Fruit fly (Drosophila melanogaster) whole organism, embryonic: Measurements from ENCODE around the gene PIG-C.
A peak's percentile ranks its signal among the peaks of the same experiment; 100 is the strongest.

Experiments
- Aef1 ChIP-seq: fragments of 200-800 bp; sonication (Bioruptor generic); IDR thresholded peaks from 3 replicates; pipeline ENCODE4 v1.3.6; 2022; ENCODE audit warnings: missing biosample characterization, missing genetic modification characterization
- BtbVII ChIP-seq: fragments of 200-800 bp; sonication (Bioruptor generic); optimal IDR thresholded peaks from 3 replicates; lab custom pipeline; 2017; ENCODE audit warnings: missing biosample characterization, mild to moderate bottlenecking, missing genetic modification characterization
- CG10147 ChIP-seq: fragments of 200-800 bp; sonication (Bioruptor generic); optimal IDR thresholded peaks from 2 replicates; lab custom pipeline; 2019; ENCODE audit warnings: missing biosample characterization, mild to moderate bottlenecking, missing genetic modification characterization, moderate library complexity
- CG10959 ChIP-seq: fragments of 200-800 bp; sonication (Bioruptor generic); IDR thresholded peaks from 2 replicates; pipeline ENCODE4 v1.3.6; 2022; ENCODE audit warnings: missing biosample characterization, missing genetic modification characterization
- CG10979 ChIP-seq: fragments of 200-800 bp; sonication (Bioruptor generic); optimal IDR thresholded peaks from 2 replicates; lab custom pipeline; 2018; ENCODE audit warnings: missing biosample characterization, mild to moderate bottlenecking, missing genetic modification characterization, moderate library complexity
- CG12071 ChIP-seq: fragments of 200-800 bp; sonication (Bioruptor generic); optimal IDR thresholded peaks from 3 replicates; lab custom pipeline; 2018; ENCODE audit warnings: missing biosample characterization, mild to moderate bottlenecking, missing genetic modification characterization
- CG12219 ChIP-seq: fragments of 200-800 bp; sonication (Bioruptor generic); optimal IDR thresholded peaks from 3 replicates; lab custom pipeline; 2018; ENCODE audit warnings: missing biosample characterization, mild to moderate bottlenecking, missing genetic modification characterization
- CG12391 ChIP-seq: fragments of 200-800 bp; sonication (Bioruptor generic); optimal IDR thresholded peaks from 3 replicates; lab custom pipeline; 2018; ENCODE audit warnings: missing biosample characterization, mild to moderate bottlenecking, missing genetic modification characterization, moderate library complexity
- CG12769 ChIP-seq: fragments of 200-800 bp; sonication (Bioruptor generic); optimal IDR thresholded peaks from 2 replicates; lab custom pipeline; 2019; ENCODE audit warnings: missing biosample characterization, mild to moderate bottlenecking, missing genetic modification characterization, moderate library complexity
- CG13775 ChIP-seq: fragments of 200-800 bp; sonication (Bioruptor generic); optimal IDR thresholded peaks from 3 replicates; lab custom pipeline; 2017; ENCODE audit warnings: missing biosample characterization, mild to moderate bottlenecking, missing genetic modification characterization
- CG14441 ChIP-seq: fragments of 200-800 bp; sonication (Bioruptor generic); IDR thresholded peaks from 2 replicates; pipeline ENCODE4 v1.3.6; 2022; ENCODE audit warnings: missing biosample characterization, missing genetic modification characterization
- CG14710 ChIP-seq: fragments of 200-800 bp; sonication (Bioruptor generic); optimal IDR thresholded peaks from 3 replicates; lab custom pipeline; 2019; ENCODE audit warnings: missing biosample characterization, mild to moderate bottlenecking, missing genetic modification characterization, moderate library complexity
- CG17385 ChIP-seq: fragments of 200-800 bp; sonication (Bioruptor generic); optimal IDR thresholded peaks from 3 replicates; lab custom pipeline; 2018; ENCODE audit warnings: missing biosample characterization, mild to moderate bottlenecking, missing genetic modification characterization
- CG2678 ChIP-seq: fragments of 200-800 bp; sonication (Bioruptor generic); optimal IDR thresholded peaks from 3 replicates; lab custom pipeline; 2019; ENCODE audit warnings: missing biosample characterization, mild to moderate bottlenecking, missing genetic modification characterization, moderate library complexity
- CG2712 ChIP-seq: fragments of 200-800 bp; optimal IDR thresholded peaks from 3 replicates; lab custom pipeline; 2019; ENCODE audit warnings: missing biosample characterization, mild to moderate bottlenecking, missing genetic modification characterization, moderate library complexity
- CG3281 ChIP-seq: fragments of 200-800 bp; sonication (Bioruptor generic); optimal IDR thresholded peaks from 3 replicates; lab custom pipeline; 2017; ENCODE audit warnings: missing biosample characterization, mild to moderate bottlenecking, missing genetic modification characterization
- CG34376 ChIP-seq: fragments of 200-800 bp; sonication (Bioruptor generic); optimal IDR thresholded peaks from 2 replicates; lab custom pipeline; 2018; ENCODE audit warnings: missing biosample characterization, mild to moderate bottlenecking, missing genetic modification characterization
- CG4282 ChIP-seq: fragments of 200-800 bp; sonication (Bioruptor generic); optimal IDR thresholded peaks from 2 replicates; lab custom pipeline; 2016; ENCODE audit warnings: missing biosample characterization, missing genetic modification characterization
- CG4617 ChIP-seq: fragments of 200-800 bp; sonication (Bioruptor generic); optimal IDR thresholded peaks from 3 replicates; lab custom pipeline; 2016; ENCODE audit warnings: missing biosample characterization, missing genetic modification characterization, borderline replicate concordance
- CG4820 ChIP-seq: fragments of 200-800 bp; sonication (Bioruptor generic); optimal IDR thresholded peaks from 3 replicates; lab custom pipeline; 2016; ENCODE audit warnings: missing biosample characterization, missing genetic modification characterization
- CG7556 ChIP-seq: fragments of 200-800 bp; sonication (Bioruptor generic); optimal IDR thresholded peaks from 2 replicates; lab custom pipeline; 2017; ENCODE audit warnings: missing biosample characterization, mild to moderate bottlenecking, missing genetic modification characterization
- CG7839 ChIP-seq: fragments of 200-800 bp; sonication (Bioruptor generic); optimal IDR thresholded peaks from 3 replicates; lab custom pipeline; 2018; ENCODE audit warnings: missing biosample characterization, mild to moderate bottlenecking, missing genetic modification characterization, moderate library complexity
- D19B ChIP-seq: fragments of 200-800 bp; sonication (Bioruptor generic); optimal IDR thresholded peaks from 2 replicates; lab custom pipeline; 2017; ENCODE audit warnings: missing biosample characterization, mild to moderate bottlenecking, missing genetic modification characterization
- E2f2 ChIP-seq: fragments of 200-800 bp; sonication (Bioruptor generic); IDR thresholded peaks from 2 replicates; pipeline ENCODE4 v1.3.6; 2022; ENCODE audit warnings: missing biosample characterization, missing genetic modification characterization
- Fer1 ChIP-seq: fragments of 200-800 bp; sonication (Bioruptor generic); optimal IDR thresholded peaks from 2 replicates; lab custom pipeline; 2017; ENCODE audit warnings: missing biosample characterization, mild to moderate bottlenecking, missing genetic modification characterization
- Hey ChIP-seq: fragments of 200-800 bp; sonication (Bioruptor generic); optimal IDR thresholded peaks from 3 replicates; lab custom pipeline; 2018; ENCODE audit warnings: missing biosample characterization, mild to moderate bottlenecking, missing genetic modification characterization
- Nf-YA ChIP-seq: fragments of 200-800 bp; sonication (Bioruptor generic); IDR thresholded peaks from 2 replicates; pipeline ENCODE4 v1.3.6; 2022; ENCODE audit warnings: missing biosample characterization, missing genetic modification characterization
- PHDP ChIP-seq: fragments of 200-800 bp; sonication (Bioruptor generic); optimal IDR thresholded peaks from 3 replicates; lab custom pipeline; 2018; ENCODE audit warnings: missing biosample characterization, mild to moderate bottlenecking, missing genetic modification characterization, moderate library complexity
- Ptx1 ChIP-seq: fragments of 200-800 bp; sonication (Bioruptor generic); IDR thresholded peaks from 2 replicates; pipeline ENCODE4 v1.3.6; 2022; ENCODE audit warnings: missing biosample characterization, missing genetic modification characterization
- Scr ChIP-seq: fragments of 200-800 bp; sonication (Bioruptor generic); IDR thresholded peaks from 2 replicates; pipeline ENCODE4 v1.3.6; 2022; ENCODE audit warnings: missing biosample characterization, missing genetic modification characterization; ENCODE audit not compliant: partially characterized antibody
- Xbp1 ChIP-seq: fragments of 200-800 bp; sonication (Bioruptor generic); optimal IDR thresholded peaks from 3 replicates; lab custom pipeline; 2016; ENCODE audit warnings: missing biosample characterization, mild to moderate bottlenecking, missing genetic modification characterization
- ftz-f1 ChIP-seq: fragments of 200-800 bp; sonication (Bioruptor generic); optimal IDR thresholded peaks from 2 replicates; lab custom pipeline; 2016; ENCODE audit warnings: missing biosample characterization, missing genetic modification characterization
- fu2 ChIP-seq: fragments of 200-800 bp; sonication (Bioruptor generic); optimal IDR thresholded peaks from 2 replicates; lab custom pipeline; 2016; ENCODE audit warnings: missing biosample characterization, missing genetic modification characterization
- grau ChIP-seq: fragments of 200-800 bp; optimal IDR thresholded peaks from 3 replicates; lab custom pipeline; 2019; ENCODE audit warnings: missing biosample characterization, mild to moderate bottlenecking, missing genetic modification characterization, moderate library complexity
- her ChIP-seq: fragments of 200-800 bp; sonication (Bioruptor generic); optimal IDR thresholded peaks from 2 replicates; lab custom pipeline; 2016; ENCODE audit warnings: missing biosample characterization, missing genetic modification characterization
- jigr1 ChIP-seq: fragments of 200-800 bp; sonication (Bioruptor generic); IDR thresholded peaks from 3 replicates; pipeline ENCODE4 v1.3.6; 2022; ENCODE audit warnings: missing biosample characterization, missing genetic modification characterization
- lmd ChIP-seq: fragments of 200-800 bp; sonication (Bioruptor generic); IDR thresholded peaks from 2 replicates; pipeline ENCODE4 v1.3.6; 2022; ENCODE audit warnings: missing biosample characterization, missing genetic modification characterization
- luna ChIP-seq: fragments of 200-800 bp; sonication (Bioruptor generic); optimal IDR thresholded peaks from 2 replicates; lab custom pipeline; 2016; ENCODE audit warnings: missing biosample characterization, missing genetic modification characterization
- onecut ChIP-seq: fragments of 200-800 bp; sonication (Bioruptor generic); IDR thresholded peaks from 2 replicates; pipeline ENCODE4 v1.3.6; 2022; ENCODE audit warnings: missing biosample characterization, missing genetic modification characterization
- psq ChIP-seq: fragments of 200-800 bp; sonication (Bioruptor generic); optimal IDR thresholded peaks from 2 replicates; lab custom pipeline; 2017; ENCODE audit warnings: missing biosample characterization, missing genetic modification characterization
- sd ChIP-seq: fragments of 200-800 bp; sonication (Bioruptor generic); optimal IDR thresholded peaks from 3 replicates; lab custom pipeline; 2018; ENCODE audit warnings: missing biosample characterization, mild to moderate bottlenecking, missing genetic modification characterization, moderate library complexity
- sens ChIP-seq: fragments of 200-800 bp; sonication (Bioruptor generic); peaks from one replicate; lab custom pipeline; 2016; ENCODE audit warnings: missing biosample characterization, missing genetic modification characterization
- sisA ChIP-seq: fragments of 200-800 bp; sonication (Bioruptor generic); IDR thresholded peaks from 2 replicates; pipeline ENCODE4 v1.3.6; 2022; ENCODE audit warnings: missing biosample characterization, missing genetic modification characterization
- sob ChIP-seq: fragments of 200-800 bp; sonication (Bioruptor generic); IDR thresholded peaks from 2 replicates; pipeline ENCODE4 v1.3.6; 2022; ENCODE audit warnings: missing biosample characterization, missing genetic modification characterization
- stc ChIP-seq: fragments of 200-800 bp; sonication (Bioruptor generic); IDR thresholded peaks from 2 replicates; pipeline ENCODE4 v1.3.6; 2022; ENCODE audit warnings: missing biosample characterization, missing genetic modification characterization
- unc-4 ChIP-seq: fragments of 200-800 bp; sonication (Bioruptor generic); IDR thresholded peaks from 2 replicates; pipeline ENCODE4 v1.3.6; 2022; ENCODE audit warnings: missing biosample characterization, missing genetic modification characterization; ENCODE audit not compliant: partially characterized antibody
- vvl ChIP-seq: fragments of 200-800 bp; sonication (Bioruptor generic); IDR thresholded peaks from 2 replicates; pipeline ENCODE4 v1.3.6; 2022; ENCODE audit warnings: missing biosample characterization, missing genetic modification characterization
- wdn ChIP-seq: fragments of 200-800 bp; sonication (Bioruptor generic); IDR thresholded peaks from 2 replicates; pipeline ENCODE4 v1.3.6; 2022; ENCODE audit warnings: missing biosample characterization, missing genetic modification characterization

PIG-C gene

dm6 chr3L:3325597-3325924, 6.5 kb upstream of the PIG-C start (continued):
- peak; percentile 71 for TF ChIP-seq CG4617 (GFP tag; lab: Kevin White, UChicago)
- TF ChIP-seq D19B (GFP tag; lab: Kevin White, UChicago), result no peak
- TF ChIP-seq Scr (GFP tag; lab: Robert Waterston, UW), result no peak
- no peak for TF ChIP-seq jigr1 (GFP tag; lab: Robert Waterston, UW)
- no peak for TF ChIP-seq unc-4 (GFP tag; lab: Robert Waterston, UW)
- TF ChIP-seq Aef1, result no peak
- no peak for TF ChIP-seq CG12071 (GFP tag; lab: Kevin White, UChicago)
- no peak for TF ChIP-seq CG2712 (tag; lab: Kevin White, UChicago)

dm6 chr3L:3319992-3320732, 1.1 kb upstream of the PIG-C start:
- TF ChIP-seq Hey (tag; lab: Kevin White, UChicago) (no peak), Fer1 (GFP tag; lab: Kevin White, UChicago) (peak; percentile 46), grau (tag; lab: Kevin White, UChicago) (peak; percentile 95), stc (GFP tag; lab: Robert Waterston, UW) (peak; percentile 13; the same call in 1 of the 2 replicates), CG10959 (GFP tag; lab: Robert Waterston, UW) (no peak), CG14710 (no peak), CG10979 (peak; percentile 6), CG12219 (GFP tag; lab: Kevin White, UChicago) (peak; percentile 2), wdn (0 out of 2 replicates have a peak, but pooled peaks have one; percentile 18), CG7839 (tag; lab: Kevin White, UChicago) (peak; percentile 42), luna (GFP tag; lab: Kevin White, UChicago) (peak; percentile 21), CG7556 (GFP tag; lab: Kevin White, UChicago) (no peak), ftz-f1 (GFP tag; lab: Kevin White, UChicago) (peak; percentile 78), CG12769 (peak; percentile 43), Ptx1 (GFP tag; lab: Robert Waterston, UW) (peak; percentile 38; the same call in 1 of the 2 replicates), PHDP (peak; percentile 26), CG14441 (GFP tag; lab: Robert Waterston, UW) (peak; percentile 43; the same call in 1 of the 2 replicates), psq (GFP tag; lab: Kevin White, UChicago) (no peak), vvl (peak; percentile 24; the same call in 1 of the 2 replicates), CG17385 (peak; percentile 38), sd (tag; lab: Kevin White, UChicago) (peak; percentile 92), CG12391 (tag; lab: Kevin White, UChicago) (no peak), CG34376 (peak; percentile 47), CG4282 (GFP tag; lab: Kevin White, UChicago) (peak; percentile 43), fu2 (GFP tag; lab: Kevin White, UChicago) (no peak), CG10147 (GFP tag; lab: Kevin White, UChicago) (no peak), Nf-YA (GFP tag; lab: Robert Waterston, UW) (no peak), E2f2 (GFP tag; lab: Robert Waterston, UW) (peak; percentile 7; the same call in 1 of the 2 replicates), sisA (0 out of 2 replicates have a peak, but pooled peaks have one; percentile 18), sens (GFP tag; lab: Kevin White, UChicago) (peak; percentile 75), onecut (peak; percentile 15; the same call in 1 of the 2 replicates), CG2678 (tag; lab: Kevin White, UChicago) (peak; percentile 36), CG3281 (GFP tag; lab: Kevin White, UChicago) (peak; percentile 28), Xbp1 (GFP tag; lab: Kevin White, UChicago) (peak; percentile 43), lmd (peak; percentile 19; the same call in 1 of the 2 replicates), CG13775 (GFP tag; lab: Kevin White, UChicago) (no peak), her (GFP tag; lab: Kevin White, UChicago) (peak; percentile 22), sob (GFP tag; lab: Robert Waterston, UW) (no peak), CG4820 (GFP tag; lab: Kevin White, UChicago) (peak; percentile 2), BtbVII (no peak)
